In the genomic region with DNA sequence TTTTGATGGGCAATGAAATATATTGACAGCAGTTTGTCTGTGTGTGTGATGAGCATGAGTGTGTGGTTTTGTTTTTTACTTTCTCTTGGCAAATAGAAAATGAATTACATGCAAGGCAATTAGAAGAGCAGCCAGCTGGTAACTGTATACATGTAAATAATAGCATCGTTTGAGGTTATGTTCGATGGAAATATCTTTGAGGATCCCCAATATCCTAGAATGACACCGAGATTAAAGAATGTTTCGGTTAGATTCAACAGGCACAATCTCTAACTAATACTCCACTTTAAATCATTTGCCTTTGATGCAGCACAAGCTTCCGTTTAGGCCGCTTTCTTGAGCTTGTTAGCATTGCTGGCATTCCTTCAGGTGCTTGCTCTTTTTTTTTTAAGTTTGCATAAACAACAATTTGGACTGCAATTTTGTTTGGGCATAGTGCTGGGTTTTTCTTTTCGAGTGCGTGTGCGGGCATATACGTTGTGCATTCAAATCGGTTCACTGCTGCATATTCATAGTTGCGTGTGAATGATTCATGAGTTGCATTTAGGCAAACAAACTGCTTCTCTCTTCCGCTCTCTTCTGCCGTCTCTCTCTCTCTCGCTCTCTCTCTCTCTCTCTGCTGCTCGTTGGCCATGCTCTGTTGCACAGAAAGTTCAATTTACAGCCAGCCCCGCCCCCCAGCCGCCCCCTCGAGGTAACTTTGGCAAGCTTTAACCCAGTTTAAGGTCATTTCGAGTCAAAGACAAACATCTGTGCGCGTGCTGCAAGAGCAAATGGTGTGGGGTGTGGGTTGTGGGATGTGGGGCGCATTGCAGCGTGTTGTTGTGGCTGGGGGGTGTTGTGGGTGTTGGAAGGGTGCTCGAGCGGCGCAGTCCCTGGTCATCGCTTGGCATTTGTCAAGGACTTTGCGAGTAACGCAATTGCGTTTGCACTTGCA, we compare ENCODE assay signal across 5 fruit fly cellular contexts.
TF ChIP-seq lines count a peak whose summit lies in the region.

No protein-coding gene starts in this region.

- no peak for TF ChIP-seq CTCF in whole organism, embryonic (GFP tag; optimal IDR thresholded peaks at IDR 0.05; lab: Kevin White, UChicago)

TF ChIP-seq in whole organism, 6 proteins besides CTCF, POLR2A, EP300 and RAD21:
- TF ChIP-seq usp (GFP tag; optimal IDR thresholded peaks at IDR 0.05; lab: Kevin White, UChicago) = no peak
- no peak for TF ChIP-seq psq (optimal IDR thresholded peaks at IDR 0.05; lab: Kevin White, UChicago)
- no peak for TF ChIP-seq pan (optimal IDR thresholded peaks at IDR 0.05; lab: Kevin White, UChicago)
- no peak for TF ChIP-seq CG8478 (optimal IDR thresholded peaks at IDR 0.05; lab: Kevin White, UChicago)
- no peak for TF ChIP-seq EcR (GFP tag; optimal IDR thresholded peaks at IDR 0.05; lab: Kevin White, UChicago)
- peak; percentile 8 for TF ChIP-seq Dll (optimal IDR thresholded peaks at IDR 0.05; lab: Kevin White, UChicago)

TF ChIP-seq in whole organism, embryonic, 481 proteins besides CTCF, POLR2A, EP300 and RAD21 (continues in another document):
- TF ChIP-seq ATbp (GFP tag; optimal IDR thresholded peaks at IDR 0.05; lab: Kevin White, UChicago) (no peak), CG12769 (tag; optimal IDR thresholded peaks at IDR 0.05; lab: Kevin White, UChicago) (no peak), crol (GFP tag; IDR thresholded peaks at IDR 0.05; lab: Robert Waterston, UW) (peak; percentile 62), bigmax (GFP tag; optimal IDR thresholded peaks at IDR 0.05; lab: Kevin White, UChicago) (peak; percentile 55), klu (GFP tag; IDR thresholded peaks at IDR 0.05; lab: Robert Waterston, UW) (no peak), Blimp-1 (GFP tag; optimal IDR thresholded peaks at IDR 0.05; lab: Kevin White, UChicago) (peak; percentile 57), Med (GFP tag; lab: Kevin White, UChicago) (peak; percentile 11), Hr78 (GFP tag; optimal IDR thresholded peaks at IDR 0.05; lab: Kevin White, UChicago) (peak in 1 of 2 experiments; percentile 79), tx (GFP tag; optimal IDR thresholded peaks at IDR 0.05; lab: Kevin White, UChicago) (no peak), chinmo (GFP tag; IDR thresholded peaks at IDR 0.05; lab: Robert Waterston, UW; ENCODE audit: partially characterized antibody) (no peak), bbx (GFP tag; IDR thresholded peaks at IDR 0.05; lab: Robert Waterston, UW; ENCODE audit: partially characterized antibody) (0 out of 2 replicates have a peak, but pooled peaks have one; percentile 7), eve (GFP tag; optimal IDR thresholded peaks at IDR 0.05; lab: Kevin White, UChicago) (peak in 1 of 2 experiments; percentile 75), Trl (optimal IDR thresholded peaks at IDR 0.05; lab: Kevin White, UChicago) (peak; percentile 59 to 78), Trl (GFP tag; optimal IDR thresholded peaks at IDR 0.05; lab: Kevin White, UChicago) (no peak), NK7.1 (GFP tag; optimal IDR thresholded peaks at IDR 0.05; lab: Kevin White, UChicago) (no peak), CG12299 (tag; optimal IDR thresholded peaks at IDR 0.05; lab: Kevin White, UChicago) (no peak), CG1832 (GFP tag; optimal IDR thresholded peaks at IDR 0.05; lab: Kevin White, UChicago) (peak; percentile 9), vvl (GFP tag; IDR thresholded peaks at IDR 0.05; lab: Robert Waterston, UW) (peak; percentile 84; the same call in 1 of the 2 replicates)

TF ChIP-seq in whole organism, prepupa, 60 proteins besides CTCF, POLR2A, EP300 and RAD21:
- TF ChIP-seq svp (GFP tag; lab: Kevin White, UChicago) (no peak), vri (GFP tag; optimal IDR thresholded peaks at IDR 0.05; lab: Kevin White, UChicago) (no peak), CG8319 (GFP tag; optimal IDR thresholded peaks at IDR 0.05; lab: Kevin White, UChicago) (no peak), ss (GFP tag; optimal IDR thresholded peaks at IDR 0.05; lab: Kevin White, UChicago) (peak in 1 of 2 experiments; percentile 1), CG15336 (GFP tag; IDR thresholded peaks at IDR 0.05; lab: Robert Waterston, UW) (peak; percentile 31; the same call in 1 of the 2 replicates)
TF ChIP-seq in whole organism, prepupa: peak in this region for 2.

TF ChIP-seq in whole organism, pupa, 21 proteins besides CTCF, POLR2A, EP300 and RAD21:
- peak; percentile 22 for TF ChIP-seq CG13204 (GFP tag; optimal IDR thresholded peaks at IDR 0.05; lab: Kevin White, UChicago)
- peak; percentile 66 for TF ChIP-seq EcR (GFP tag; optimal IDR thresholded peaks at IDR 0.05; lab: Kevin White, UChicago)
- no peak for TF ChIP-seq CG17806 (tag; optimal IDR thresholded peaks at IDR 0.05; lab: Kevin White, UChicago)
- peak; percentile 35; the same call in 1 of the 2 replicates for TF ChIP-seq Ets98B (GFP tag; IDR thresholded peaks at IDR 0.05; lab: Robert Waterston, UW)
- no peak for TF ChIP-seq CG14655 (GFP tag; optimal IDR thresholded peaks at IDR 0.05; lab: Kevin White, UChicago)
- TF ChIP-seq fd96Ca (GFP tag; IDR thresholded peaks at IDR 0.05; lab: Robert Waterston, UW) = 0 out of 3 replicates have a peak, but pooled peaks have one; percentile 12
- 0 out of 2 replicates have a peak, but pooled peaks have one; percentile 34 for TF ChIP-seq CG32121 (GFP tag; IDR thresholded peaks at IDR 0.05; lab: Robert Waterston, UW)

TF ChIP-seq in whole organism, wandering third instar larva, 38 proteins besides CTCF, POLR2A, EP300 and RAD21:
- peak; percentile 60 for TF ChIP-seq Dfd (GFP tag; optimal IDR thresholded peaks at IDR 0.05; lab: Kevin White, UChicago)
- no peak for TF ChIP-seq rgr (GFP tag; optimal IDR thresholded peaks at IDR 0.05; lab: Kevin White, UChicago)
